Worm (Caenorhabditis elegans) whole organism, early embryonic: ENCODE measurements around the gene D1022.2.

ENCODE experiments used
- B0310.2 ChIP-seq: sonication (generic microtip); optimal IDR thresholded peaks from 2 replicates; lab custom pipeline; 2016; ENCODE audit warnings: mild to moderate bottlenecking, missing genetic modification characterization, missing compliant biosample characterization
- aly-1 ChIP-seq: sonication (generic microtip); optimal IDR thresholded peaks from 2 replicates; lab custom pipeline; 2016; ENCODE audit warnings: missing genetic modification characterization, missing compliant biosample characterization
- ama-1 ChIP-seq: fragments of 150-350 bp; optimal IDR thresholded peaks from 2 replicates; lab custom pipeline; 2014
- ceh-13 ChIP-seq: fragments of 200-800 bp; sonication (Bioruptor generic); optimal IDR thresholded peaks from 2 replicates; lab custom pipeline; 2018; ENCODE audit warnings: mild to moderate bottlenecking, missing genetic modification characterization, missing compliant biosample characterization
- hmg-4 ChIP-seq: fragments of 200-800 bp; sonication (Bioruptor generic); optimal IDR thresholded peaks from 2 replicates; lab custom pipeline; 2018; ENCODE audit warnings: mild to moderate bottlenecking, missing genetic modification characterization, missing compliant biosample characterization
- tra-4 ChIP-seq: sonication (generic microtip); optimal IDR thresholded peaks from 2 replicates; lab custom pipeline; 2017; ENCODE audit warnings: missing genetic modification characterization, missing compliant biosample characterization

DNA sequence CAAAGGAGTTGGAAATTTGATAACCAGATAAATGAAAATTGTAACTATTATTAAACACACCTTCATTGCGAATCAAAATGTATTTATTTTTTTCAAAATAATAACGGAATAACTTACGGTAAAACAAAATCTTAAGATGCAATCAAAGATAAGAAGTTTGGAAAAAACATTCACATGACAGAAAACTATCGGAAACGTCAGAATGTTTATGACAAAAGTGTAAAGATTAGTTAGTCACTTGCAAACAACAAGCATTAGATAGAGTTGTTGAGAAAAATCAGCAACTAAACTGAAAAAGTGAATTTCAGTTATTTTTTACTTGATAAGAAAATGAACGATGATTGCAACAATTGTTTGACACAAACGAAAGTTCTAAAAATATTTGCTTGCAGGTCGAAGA is 39.1 kb upstream of the D1022.2 start:
- TF ChIP-seq hmg-4 (GFP tag; lab: Kevin White, UChicago) (no peak), ama-1 (lab: Kevin White, UChicago) (no peak), B0310.2 (tag; lab: Kevin White, UChicago) (no peak), ceh-13 (no peak), aly-1 (tag; lab: Kevin White, UChicago) (no peak), tra-4 (no peak)
